Fruit fly (Drosophila melanogaster) whole organism, embryonic: Measurements from ENCODE around the gene CG5665.

Source experiments
- Aef1 ChIP-seq: fragments of 200-800 bp; sonication (Bioruptor generic); IDR thresholded peaks from 3 replicates; pipeline ENCODE4 v1.3.6; 2022; ENCODE audit warnings: missing biosample characterization, missing genetic modification characterization
- Atf3 ChIP-seq: fragments of 200-800 bp; sonication (Bioruptor generic); optimal IDR thresholded peaks from 3 replicates; lab custom pipeline; 2016; ENCODE audit warnings: missing biosample characterization, missing genetic modification characterization
- CG10565 ChIP-seq: fragments of 200-800 bp; sonication (Bioruptor generic); optimal IDR thresholded peaks from 3 replicates; lab custom pipeline; 2016; ENCODE audit warnings: missing biosample characterization, mild to moderate bottlenecking, missing genetic modification characterization
- CG12155 ChIP-seq: fragments of 200-800 bp; sonication (Bioruptor generic); optimal IDR thresholded peaks from 3 replicates; lab custom pipeline; 2016; ENCODE audit warnings: missing biosample characterization, missing genetic modification characterization
- CG15011 ChIP-seq: fragments of 200-800 bp; sonication (Bioruptor generic); optimal IDR thresholded peaks from 3 replicates; lab custom pipeline; 2018; ENCODE audit warnings: missing biosample characterization, mild to moderate bottlenecking, missing genetic modification characterization
- CG15601 ChIP-seq: fragments of 200-800 bp; sonication (Bioruptor generic); optimal IDR thresholded peaks from 3 replicates; lab custom pipeline; 2019; ENCODE audit warnings: missing biosample characterization, mild to moderate bottlenecking, missing genetic modification characterization, moderate library complexity
- CG1603 ChIP-seq: fragments of 200-800 bp; sonication (Bioruptor generic); optimal IDR thresholded peaks from 2 replicates; lab custom pipeline; 2019; ENCODE audit warnings: missing biosample characterization, mild to moderate bottlenecking, missing genetic modification characterization, moderate library complexity
- CG16815 ChIP-seq: fragments of 200-800 bp; sonication (Bioruptor generic); optimal IDR thresholded peaks from 3 replicates; lab custom pipeline; 2017; ENCODE audit warnings: missing biosample characterization, mild to moderate bottlenecking, missing genetic modification characterization
- CG17328 ChIP-seq: fragments of 200-800 bp; sonication (Bioruptor generic); IDR thresholded peaks from 2 replicates; pipeline ENCODE4 v1.3.6; 2022; ENCODE audit warnings: missing biosample characterization, missing genetic modification characterization
- CG32532 ChIP-seq: fragments of 200-800 bp; sonication (Bioruptor generic); IDR thresholded peaks from 2 replicates; pipeline ENCODE4 v1.3.6; 2022; ENCODE audit warnings: missing biosample characterization, missing genetic modification characterization
- CG3407 ChIP-seq: fragments of 200-800 bp; sonication (Bioruptor generic); optimal IDR thresholded peaks from 2 replicates; lab custom pipeline; 2018; ENCODE audit warnings: missing biosample characterization, mild to moderate bottlenecking, missing genetic modification characterization
- CG42726 ChIP-seq: fragments of 200-800 bp; sonication (Bioruptor generic); IDR thresholded peaks from 2 replicates; pipeline ENCODE4 v1.3.6; 2022; ENCODE audit warnings: missing biosample characterization, missing genetic modification characterization; ENCODE audit not compliant: partially characterized antibody
- CG4424 ChIP-seq: fragments of 200-800 bp; sonication (Bioruptor generic); optimal IDR thresholded peaks from 3 replicates; lab custom pipeline; 2016; ENCODE audit warnings: missing biosample characterization, missing genetic modification characterization
- CG6254 ChIP-seq: fragments of 200-800 bp; sonication (Bioruptor generic); optimal IDR thresholded peaks from 3 replicates; lab custom pipeline; 2017; ENCODE audit warnings: mild to moderate bottlenecking, missing biosample characterization, missing genetic modification reagents, missing genetic modification characterization
- CG6813 ChIP-seq: fragments of 200-800 bp; sonication (Bioruptor generic); optimal IDR thresholded peaks from 2 replicates; lab custom pipeline; 2017; ENCODE audit warnings: missing biosample characterization, missing genetic modification characterization, mild to moderate bottlenecking, moderate library complexity, missing genetic modification reagents
- CG6854 ChIP-seq: fragments of 200-800 bp; sonication (Bioruptor generic); optimal IDR thresholded peaks from 3 replicates; lab custom pipeline; 2017; ENCODE audit warnings: missing biosample characterization, mild to moderate bottlenecking, missing genetic modification characterization
- CTCF ChIP-seq: fragments of 200-800 bp; sonication (Bioruptor generic); optimal IDR thresholded peaks from 2 replicates; lab custom pipeline; 2017; ENCODE audit warnings: missing biosample characterization, mild to moderate bottlenecking, missing genetic modification characterization, moderate library complexity
- CrebB ChIP-seq: fragments of 200-800 bp; sonication (Bioruptor generic); optimal IDR thresholded peaks from 3 replicates; lab custom pipeline; 2018; ENCODE audit warnings: missing biosample characterization, mild to moderate bottlenecking, missing genetic modification characterization
- Dbx ChIP-seq: fragments of 200-800 bp; sonication (Bioruptor generic); IDR thresholded peaks from 3 replicates; pipeline ENCODE4 v1.3.6; 2022; ENCODE audit warnings: missing biosample characterization, missing genetic modification characterization
- Dek ChIP-seq: fragments of 200-800 bp; sonication (Bioruptor generic); optimal IDR thresholded peaks from 3 replicates; lab custom pipeline; 2019; ENCODE audit warnings: missing biosample characterization, mild to moderate bottlenecking, missing genetic modification characterization, moderate library complexity
- Doc3 ChIP-seq: fragments of 200-800 bp; sonication (Bioruptor generic); IDR thresholded peaks from 3 replicates; pipeline ENCODE4 v1.3.6; 2022; ENCODE audit warnings: missing biosample characterization, missing genetic modification characterization; ENCODE audit not compliant: partially characterized antibody
- Lhr ChIP-seq: fragments of 200-800 bp; sonication (Bioruptor generic); optimal IDR thresholded peaks from 3 replicates; lab custom pipeline; 2017; ENCODE audit warnings: mild to moderate bottlenecking, missing biosample characterization, missing genetic modification reagents, missing genetic modification characterization
- Mrtf ChIP-seq: fragments of 200-800 bp; sonication (Bioruptor generic); IDR thresholded peaks from 3 replicates; pipeline ENCODE4 v1.3.6; 2022; ENCODE audit warnings: missing biosample characterization, missing genetic modification characterization
- Sox100B ChIP-seq: fragments of 200-800 bp; sonication (Bioruptor generic); optimal IDR thresholded peaks from 3 replicates; lab custom pipeline; 2018; ENCODE audit warnings: missing biosample characterization, mild to moderate bottlenecking, missing genetic modification characterization
- Stat92E ChIP-seq, 3 experiments: fragments of >200 bp in 2 of 3; fragments of 200-800 bp in 1 of 3; sonication (Bioruptor generic) in 1 of 3; optimal IDR thresholded peaks; 2 replicates each; lab custom pipeline; 2017 to 2019; ENCODE audit warnings: missing biosample characterization in 3 of 3, missing genetic modification characterization in 3 of 3, mild to moderate bottlenecking in 1 of 3, moderate library complexity in 1 of 3
- Trl ChIP-seq, 3 experiments: fragments of >200 bp in 2 of 3; fragments of 200-800 bp in 1 of 3; sonication (Bioruptor generic) in 1 of 3; optimal IDR thresholded peaks; 2 replicates in 1 of 3; 3 replicates in 2 of 3; lab custom pipeline; 2016 to 2017; ENCODE audit warnings: missing biosample characterization in 1 of 3, missing genetic modification characterization in 1 of 3
- Usf ChIP-seq: fragments of 200-800 bp; sonication (Bioruptor generic); optimal IDR thresholded peaks from 2 replicates; lab custom pipeline; 2017; ENCODE audit warnings: missing genotype, missing biosample characterization, missing genetic modification characterization
- abd-A ChIP-seq: fragments of 200-800 bp; sonication (Bioruptor generic); optimal IDR thresholded peaks from 3 replicates; lab custom pipeline; 2019; ENCODE audit warnings: missing biosample characterization, mild to moderate bottlenecking, missing genetic modification characterization, moderate library complexity
- bbx ChIP-seq: fragments of 200-800 bp; sonication (Bioruptor generic); IDR thresholded peaks from 2 replicates; pipeline ENCODE4 v1.3.6; 2022; ENCODE audit warnings: missing biosample characterization, missing genetic modification characterization; ENCODE audit not compliant: partially characterized antibody
- cad ChIP-seq: fragments of >200 bp; optimal IDR thresholded peaks from 2 replicates; lab custom pipeline; 2017; ENCODE audit warnings: missing biosample characterization, missing genetic modification characterization
- cg ChIP-seq: fragments of 200-800 bp; sonication (Bioruptor generic); optimal IDR thresholded peaks from 3 replicates; lab custom pipeline; 2019; ENCODE audit warnings: missing biosample characterization, mild to moderate bottlenecking, missing genetic modification characterization, moderate library complexity
- dpn ChIP-seq, 2 experiments: fragments of 200-800 bp; sonication (Bioruptor generic); optimal IDR thresholded peaks; 3 replicates each; lab custom pipeline; 2016; ENCODE audit warnings: missing biosample characterization in 2 of 2, missing genetic modification characterization in 2 of 2
- ems ChIP-seq: fragments of 200-800 bp; sonication (Bioruptor generic); optimal IDR thresholded peaks from 3 replicates; lab custom pipeline; 2016; ENCODE audit warnings: missing biosample characterization, missing genetic modification characterization
- exex ChIP-seq: fragments of 200-800 bp; sonication (Bioruptor generic); optimal IDR thresholded peaks from 4 replicates; lab custom pipeline; 2018; ENCODE audit warnings: missing biosample characterization, mild to moderate bottlenecking, missing genetic modification characterization, moderate library complexity
- gcm ChIP-seq: fragments of 200-800 bp; sonication (Bioruptor generic); optimal IDR thresholded peaks from 2 replicates; lab custom pipeline; 2019; ENCODE audit warnings: missing biosample characterization, mild to moderate bottlenecking, missing genetic modification characterization, moderate library complexity
- grn ChIP-seq: fragments of 200-800 bp; sonication (Bioruptor generic); optimal IDR thresholded peaks from 3 replicates; lab custom pipeline; 2017; ENCODE audit warnings: missing biosample characterization, missing genetic modification characterization
- h ChIP-seq: fragments of >200 bp; optimal IDR thresholded peaks from 2 replicates; lab custom pipeline; 2017
- her ChIP-seq: fragments of 200-800 bp; sonication (Bioruptor generic); optimal IDR thresholded peaks from 2 replicates; lab custom pipeline; 2016; ENCODE audit warnings: missing biosample characterization, missing genetic modification characterization
- inv ChIP-seq: fragments of 200-800 bp; sonication (Bioruptor generic); IDR thresholded peaks from 2 replicates; pipeline ENCODE4 v1.3.6; 2022; ENCODE audit warnings: missing biosample characterization, missing genetic modification characterization; ENCODE audit not compliant: partially characterized antibody
- kay ChIP-seq: fragments of 200-800 bp; sonication (Bioruptor generic); optimal IDR thresholded peaks from 2 replicates; lab custom pipeline; 2016; ENCODE audit warnings: missing biosample characterization, missing genetic modification characterization
- ken ChIP-seq: fragments of 200-800 bp; sonication (Bioruptor generic); IDR thresholded peaks from 3 replicates; pipeline ENCODE4 v1.3.6; 2022; ENCODE audit warnings: missing biosample characterization, missing genetic modification characterization
- mld ChIP-seq: fragments of 200-800 bp; sonication (Bioruptor generic); IDR thresholded peaks from 3 replicates; pipeline ENCODE4 v1.3.6; 2022; ENCODE audit warnings: missing biosample characterization, missing genetic modification characterization; ENCODE audit not compliant: partially characterized antibody
- pan ChIP-seq, 4 experiments: fragments of >200 bp in 3 of 4; fragments of 200-800 bp in 1 of 4; sonication (Bioruptor generic) in 1 of 4; optimal IDR thresholded peaks in 3 of 4; IDR thresholded peaks in 1 of 4; 2 replicates each; pipeline versions ENCODE4 v1.3.6 to Lab custom; 2017 to 2022; ENCODE audit warnings: missing biosample characterization in 2 of 4, missing genetic modification characterization in 2 of 4, mixed read lengths in 1 of 4
- shn ChIP-seq: fragments of 200-800 bp; sonication (Bioruptor generic); optimal IDR thresholded peaks from 3 replicates; lab custom pipeline; 2016; ENCODE audit warnings: missing biosample characterization, missing genetic modification characterization
- slp2 ChIP-seq: fragments of 200-800 bp; sonication (Bioruptor generic); optimal IDR thresholded peaks from 2 replicates; lab custom pipeline; 2016; ENCODE audit warnings: missing biosample characterization, missing genetic modification characterization
- usp ChIP-seq: fragments of >200 bp; optimal IDR thresholded peaks from 2 replicates; lab custom pipeline; 2017; ENCODE audit warnings: missing biosample characterization, missing genetic modification characterization
- zfh2 ChIP-seq: fragments of 200-800 bp; sonication (Bioruptor generic); optimal IDR thresholded peaks from 2 replicates; lab custom pipeline; 2016; ENCODE audit warnings: missing biosample characterization, missing genetic modification characterization

Gene CG5665

dm6 chr3L:20309758-20310733 is 48.3 kb upstream of the CG5665 start (continued):
- TF ChIP-seq Doc3 (GFP tag; lab: Robert Waterston, UW) = peak; percentile 80
- no peak for TF ChIP-seq CG17328 (GFP tag; lab: Robert Waterston, UW)
- TF ChIP-seq ken (GFP tag; lab: Robert Waterston, UW) = peak; percentile 66; the same call in 2 of the 3 replicates
- peak; percentile 54 for TF ChIP-seq zfh2 (GFP tag; lab: Kevin White, UChicago)
- TF ChIP-seq CG6854 (GFP tag; lab: Kevin White, UChicago) = no peak
- no peak for TF ChIP-seq exex
- TF ChIP-seq Usf = no peak
- no peak for TF ChIP-seq pan (optimal IDR thresholded peaks at IDR 0.05; lab: Kevin White, UChicago)
- TF ChIP-seq pan (GFP tag; optimal IDR thresholded peaks at IDR 0.05 in 1 of 2, IDR thresholded peaks at IDR 0.05 in 1 of 2) = no peak
- TF ChIP-seq CG10565 (GFP tag; lab: Kevin White, UChicago) = no peak
- TF ChIP-seq h (lab: Kevin White, UChicago) = no peak
- no peak for TF ChIP-seq CG16815 (GFP tag; lab: Kevin White, UChicago)
- TF ChIP-seq her (GFP tag; lab: Kevin White, UChicago) = peak; percentile 72
- TF ChIP-seq CTCF (GFP tag; lab: Kevin White, UChicago) = peak; percentile 38
- TF ChIP-seq Mrtf (GFP tag; lab: Robert Waterston, UW) = no peak
- peak; percentile 36 for TF ChIP-seq gcm
- no peak for TF ChIP-seq Stat92E (GFP tag; optimal IDR thresholded peaks at IDR 0.05; lab: Kevin White, UChicago)
- peak; percentile 3 to 67 for TF ChIP-seq Trl (optimal IDR thresholded peaks at IDR 0.05; lab: Kevin White, UChicago)
- TF ChIP-seq Trl (GFP tag; optimal IDR thresholded peaks at IDR 0.05; lab: Kevin White, UChicago) = peak; percentile 60
- peak; percentile 64 for TF ChIP-seq Dbx (GFP tag; lab: Robert Waterston, UW)
- TF ChIP-seq cg (GFP tag; lab: Kevin White, UChicago) = peak; percentile 71
- TF ChIP-seq Aef1 = 0 out of 3 replicates have a peak, but pooled peaks have one; percentile 31
- TF ChIP-seq ems (GFP tag; lab: Kevin White, UChicago) = peak; percentile 39
- TF ChIP-seq dpn (GFP tag; optimal IDR thresholded peaks at IDR 0.05; lab: Kevin White, UChicago) = peak; percentile 58 to 79
- TF ChIP-seq CG42726 = peak; percentile 87
- TF ChIP-seq shn = peak; percentile 43
- peak; percentile 89 for TF ChIP-seq bbx (GFP tag; lab: Robert Waterston, UW)
- TF ChIP-seq CG6254 (GFP tag; lab: Kevin White, UChicago) = peak; percentile 3
- no peak for TF ChIP-seq CG15601
- TF ChIP-seq Lhr (GFP tag; lab: Kevin White, UChicago) = peak; percentile 80
- no peak for TF ChIP-seq CrebB (tag; lab: Kevin White, UChicago)
- TF ChIP-seq inv (GFP tag; lab: Robert Waterston, UW) = peak; percentile 77
- TF ChIP-seq slp2 (GFP tag; lab: Kevin White, UChicago) = peak; percentile 34
- no peak for TF ChIP-seq grn
- peak; percentile 10 for TF ChIP-seq kay (GFP tag; lab: Kevin White, UChicago)
- peak; percentile 89 for TF ChIP-seq CG1603 (tag; lab: Kevin White, UChicago)
- TF ChIP-seq CG3407 (GFP tag; lab: Kevin White, UChicago) = no peak
- peak; percentile 39 for TF ChIP-seq CG12155 (GFP tag; lab: Kevin White, UChicago)
- peak; percentile 62; the same call in 1 of the 2 replicates for TF ChIP-seq CG32532 (GFP tag; lab: Robert Waterston, UW)
- no peak for TF ChIP-seq Sox100B (GFP tag; lab: Kevin White, UChicago)
- no peak for TF ChIP-seq cad (GFP tag; lab: Kevin White, UChicago)
- TF ChIP-seq usp (GFP tag; lab: Kevin White, UChicago) = no peak
- no peak for TF ChIP-seq abd-A (tag; lab: Kevin White, UChicago)
- peak; percentile 39 for TF ChIP-seq CG4424 (GFP tag; lab: Kevin White, UChicago)
- no peak for TF ChIP-seq CG6813 (GFP tag; lab: Kevin White, UChicago)
- no peak for TF ChIP-seq CG15011
- peak; percentile 21 for TF ChIP-seq Dek (tag; lab: Kevin White, UChicago)
- TF ChIP-seq mld (GFP tag; lab: Robert Waterston, UW) = peak; percentile 57; the same call in 1 of the 3 replicates
- TF ChIP-seq Atf3 = peak; percentile 16
